Fruit fly (Drosophila melanogaster) whole organism, embryonic: ENCODE measurements around the gene CAH9.
A peak's percentile ranks its signal among the peaks of the same experiment; 100 is the strongest.

Source experiments
- Adf1 ChIP-seq: fragments of 200-800 bp; sonication (Bioruptor generic); IDR thresholded peaks from 2 replicates; pipeline ENCODE4 v1.3.6; 2022; ENCODE audit warnings: missing biosample characterization, missing genetic modification characterization
- B-H1 ChIP-seq: fragments of 200-800 bp; sonication (Bioruptor generic); IDR thresholded peaks from 3 replicates; pipeline ENCODE4 v1.3.6; 2022; ENCODE audit warnings: missing biosample characterization, missing genetic modification characterization
- Bdp1 ChIP-seq: fragments of 200-800 bp; sonication (Bioruptor generic); optimal IDR thresholded peaks from 3 replicates; lab custom pipeline; 2016; ENCODE audit warnings: missing biosample characterization, missing genetic modification characterization
- C15 ChIP-seq: fragments of 200-800 bp; sonication (Bioruptor generic); IDR thresholded peaks from 3 replicates; pipeline ENCODE4 v1.3.6; 2022; ENCODE audit warnings: missing biosample characterization, missing genetic modification characterization
- CG11695 ChIP-seq: fragments of 200-800 bp; sonication (Bioruptor generic); IDR thresholded peaks from 3 replicates; pipeline ENCODE4 v1.3.6; 2022; ENCODE audit warnings: missing biosample characterization, missing genetic modification characterization
- CG12236 ChIP-seq: fragments of 200-800 bp; sonication (Bioruptor generic); optimal IDR thresholded peaks from 2 replicates; lab custom pipeline; 2016; ENCODE audit warnings: missing biosample characterization, missing genetic modification characterization
- CG12942 ChIP-seq: fragments of 200-800 bp; sonication (Bioruptor generic); optimal IDR thresholded peaks from 3 replicates; lab custom pipeline; 2016; ENCODE audit warnings: missing biosample characterization, missing genetic modification characterization
- CG13624 ChIP-seq: fragments of 200-800 bp; sonication (Bioruptor generic); optimal IDR thresholded peaks from 2 replicates; lab custom pipeline; 2016; ENCODE audit warnings: missing biosample characterization, missing genetic modification characterization
- CG14050 ChIP-seq: fragments of 200-800 bp; sonication (Bioruptor generic); IDR thresholded peaks from 3 replicates; pipeline ENCODE4 v1.3.6; 2022; ENCODE audit warnings: missing biosample characterization, missing genetic modification characterization
- CG16863 ChIP-seq: fragments of 200-800 bp; sonication (Bioruptor generic); optimal IDR thresholded peaks from 3 replicates; lab custom pipeline; 2016; ENCODE audit warnings: missing biosample characterization, missing genetic modification characterization
- CG18011 ChIP-seq: fragments of 200-800 bp; sonication (Bioruptor generic); optimal IDR thresholded peaks from 2 replicates; lab custom pipeline; 2017; ENCODE audit warnings: missing biosample characterization, missing genetic modification characterization, mild to moderate bottlenecking, moderate library complexity, missing genotype
- CG2120 ChIP-seq: fragments of 200-800 bp; sonication (Bioruptor generic); optimal IDR thresholded peaks from 3 replicates; lab custom pipeline; 2016; ENCODE audit warnings: missing biosample characterization, missing genetic modification characterization
- CG2202 ChIP-seq: fragments of 200-800 bp; sonication (Bioruptor generic); optimal IDR thresholded peaks from 2 replicates; lab custom pipeline; 2018; ENCODE audit warnings: missing biosample characterization, mild to moderate bottlenecking, missing genetic modification characterization
- CG30431 ChIP-seq: fragments of 200-800 bp; sonication (Bioruptor generic); optimal IDR thresholded peaks from 2 replicates; lab custom pipeline; 2017; ENCODE audit warnings: missing biosample characterization, missing genetic modification characterization
- CG4854 ChIP-seq: fragments of 200-800 bp; sonication (Bioruptor generic); optimal IDR thresholded peaks from 2 replicates; lab custom pipeline; 2016; ENCODE audit warnings: missing biosample characterization, missing genetic modification characterization, inconsistent platforms
- CG5180 ChIP-seq: fragments of 200-800 bp; sonication (Bioruptor generic); optimal IDR thresholded peaks from 3 replicates; lab custom pipeline; 2017; ENCODE audit warnings: missing biosample characterization, missing genetic modification characterization, mild to moderate bottlenecking, moderate library complexity, missing genetic modification reagents
- CG6654 ChIP-seq: fragments of 200-800 bp; sonication (Bioruptor generic); optimal IDR thresholded peaks from 2 replicates; lab custom pipeline; 2017; ENCODE audit warnings: missing biosample characterization, mild to moderate bottlenecking, missing genetic modification characterization
- CG8359 ChIP-seq: fragments of 200-800 bp; sonication (Bioruptor generic); optimal IDR thresholded peaks from 2 replicates; lab custom pipeline; 2017; ENCODE audit warnings: missing biosample characterization, mild to moderate bottlenecking, missing genetic modification characterization, borderline replicate concordance
- CG8944 ChIP-seq: fragments of 200-800 bp; sonication (Bioruptor generic); optimal IDR thresholded peaks from 3 replicates; lab custom pipeline; 2016; ENCODE audit warnings: missing biosample characterization, missing genetic modification characterization
- Ets65A ChIP-seq: fragments of 200-800 bp; sonication (Bioruptor generic); peaks from one replicate; lab custom pipeline; 2016; ENCODE audit warnings: missing biosample characterization, missing genetic modification characterization
- Gsc ChIP-seq: fragments of 200-800 bp; sonication (Bioruptor generic); IDR thresholded peaks from 2 replicates; pipeline ENCODE4 v1.3.6; 2022; ENCODE audit warnings: missing biosample characterization, missing genetic modification characterization
- HHEX ChIP-seq: fragments of 200-800 bp; sonication (Bioruptor generic); optimal IDR thresholded peaks from 3 replicates; lab custom pipeline; 2017; ENCODE audit warnings: missing biosample characterization, mild to moderate bottlenecking, missing genetic modification characterization, missing genetic modification reagents
- Hmr ChIP-seq: fragments of 200-800 bp; sonication (Bioruptor generic); optimal IDR thresholded peaks from 3 replicates; lab custom pipeline; 2017; ENCODE audit warnings: mild to moderate bottlenecking, missing biosample characterization, missing genetic modification reagents, missing genetic modification characterization
- Hr3 ChIP-seq: fragments of 200-800 bp; sonication (Bioruptor generic); optimal IDR thresholded peaks from 3 replicates; lab custom pipeline; 2016; ENCODE audit warnings: missing biosample characterization, missing genetic modification characterization
- Lhr ChIP-seq: fragments of 200-800 bp; sonication (Bioruptor generic); optimal IDR thresholded peaks from 3 replicates; lab custom pipeline; 2017; ENCODE audit warnings: mild to moderate bottlenecking, missing biosample characterization, missing genetic modification reagents, missing genetic modification characterization
- Lim3 ChIP-seq: fragments of 200-800 bp; sonication (Bioruptor generic); IDR thresholded peaks from 2 replicates; pipeline ENCODE4 v1.3.6; 2022; ENCODE audit warnings: missing biosample characterization, missing genetic modification characterization
- MBD-R2 ChIP-seq: fragments of 200-800 bp; sonication (Bioruptor generic); IDR thresholded peaks from 2 replicates; pipeline ENCODE4 v1.3.6; 2022; ENCODE audit warnings: missing biosample characterization, missing genetic modification characterization
- NK7.1 ChIP-seq: fragments of 200-800 bp; sonication (Bioruptor generic); optimal IDR thresholded peaks from 3 replicates; lab custom pipeline; 2016; ENCODE audit warnings: missing biosample characterization, missing genetic modification characterization
- Optix ChIP-seq: fragments of 200-800 bp; sonication (Bioruptor generic); IDR thresholded peaks from 3 replicates; pipeline ENCODE4 v1.3.6; 2022; ENCODE audit warnings: missing biosample characterization, missing genetic modification characterization
- Side ChIP-seq: fragments of 200-800 bp; sonication (Bioruptor generic); optimal IDR thresholded peaks from 2 replicates; lab custom pipeline; 2016; ENCODE audit warnings: missing biosample characterization, missing genetic modification characterization
- Sox100B ChIP-seq: fragments of 200-800 bp; sonication (Bioruptor generic); optimal IDR thresholded peaks from 3 replicates; lab custom pipeline; 2018; ENCODE audit warnings: missing biosample characterization, mild to moderate bottlenecking, missing genetic modification characterization
- Taf1 ChIP-seq: fragments of 200-800 bp; sonication (Bioruptor generic); IDR thresholded peaks from 2 replicates; pipeline ENCODE4 v1.3.6; 2022; ENCODE audit warnings: missing biosample characterization, missing genetic modification characterization
- ato ChIP-seq: fragments of 200-800 bp; sonication (Bioruptor generic); IDR thresholded peaks from 2 replicates; pipeline ENCODE4 v1.3.6; 2022; ENCODE audit warnings: missing biosample characterization, missing genetic modification characterization; ENCODE audit not compliant: partially characterized antibody
- bowl ChIP-seq: fragments of 200-800 bp; sonication (Bioruptor generic); IDR thresholded peaks from 2 replicates; pipeline ENCODE4 v1.3.6; 2022; ENCODE audit warnings: missing biosample characterization, missing genetic modification characterization
- croc ChIP-seq: fragments of 200-800 bp; sonication (Bioruptor generic); conservative IDR thresholded peaks from 3 replicates; pipeline ENCODE4 v1.3.6; 2022; ENCODE audit warnings: missing biosample characterization, missing genetic modification characterization
- dmrt99B ChIP-seq: fragments of 200-800 bp; sonication (Bioruptor generic); optimal IDR thresholded peaks from 2 replicates; lab custom pipeline; 2018; ENCODE audit warnings: missing biosample characterization, mild to moderate bottlenecking, missing genetic modification characterization, moderate library complexity
- fu2 ChIP-seq: fragments of 200-800 bp; sonication (Bioruptor generic); optimal IDR thresholded peaks from 2 replicates; lab custom pipeline; 2016; ENCODE audit warnings: missing biosample characterization, missing genetic modification characterization
- grn ChIP-seq: fragments of 200-800 bp; sonication (Bioruptor generic); optimal IDR thresholded peaks from 3 replicates; lab custom pipeline; 2017; ENCODE audit warnings: missing biosample characterization, missing genetic modification characterization
- gt ChIP-seq: fragments of 200-800 bp; sonication (Bioruptor generic); IDR thresholded peaks from 2 replicates; pipeline ENCODE4 v1.3.6; 2022; ENCODE audit warnings: missing biosample characterization, missing genetic modification characterization
- ham ChIP-seq: fragments of 200-800 bp; sonication (Bioruptor generic); IDR thresholded peaks from 2 replicates; pipeline ENCODE4 v1.3.6; 2022; ENCODE audit warnings: missing biosample characterization, missing genetic modification characterization
- hth ChIP-seq: fragments of >200 bp; optimal IDR thresholded peaks from 2 replicates; lab custom pipeline; 2017; ENCODE audit warnings: inconsistent platforms
- lbe ChIP-seq: fragments of 200-800 bp; sonication (Bioruptor generic); optimal IDR thresholded peaks from 2 replicates; lab custom pipeline; 2016; ENCODE audit warnings: missing biosample characterization, mild to moderate bottlenecking, missing genetic modification characterization
- luna ChIP-seq: fragments of 200-800 bp; sonication (Bioruptor generic); optimal IDR thresholded peaks from 2 replicates; lab custom pipeline; 2016; ENCODE audit warnings: missing biosample characterization, missing genetic modification characterization
- onecut ChIP-seq: fragments of 200-800 bp; sonication (Bioruptor generic); IDR thresholded peaks from 2 replicates; pipeline ENCODE4 v1.3.6; 2022; ENCODE audit warnings: missing biosample characterization, missing genetic modification characterization
- org-1 ChIP-seq: fragments of 200-800 bp; sonication (Bioruptor generic); optimal IDR thresholded peaks from 2 replicates; lab custom pipeline; 2017; ENCODE audit warnings: missing biosample characterization, missing genetic modification characterization
- sisA ChIP-seq: fragments of 200-800 bp; sonication (Bioruptor generic); IDR thresholded peaks from 2 replicates; pipeline ENCODE4 v1.3.6; 2022; ENCODE audit warnings: missing biosample characterization, missing genetic modification characterization
- sna ChIP-seq: fragments of 200-800 bp; sonication (Bioruptor generic); IDR thresholded peaks from 2 replicates; pipeline ENCODE4 v1.3.6; 2022; ENCODE audit warnings: missing biosample characterization, missing genetic modification characterization; ENCODE audit not compliant: partially characterized antibody
- sr ChIP-seq: fragments of 200-800 bp; sonication (Bioruptor generic); IDR thresholded peaks from 3 replicates; pipeline ENCODE4 v1.3.6; 2022; ENCODE audit warnings: missing biosample characterization, missing genetic modification characterization
- tll ChIP-seq, 2 experiments: fragments of 200-800 bp in 1 of 2; fragments of >200 bp in 1 of 2; sonication (Bioruptor generic) in 1 of 2; optimal IDR thresholded peaks; 2 replicates each; lab custom pipeline; 2017 to 2019; ENCODE audit warnings: missing biosample characterization in 2 of 2, missing genetic modification characterization in 2 of 2, mild to moderate bottlenecking in 1 of 2, moderate library complexity in 1 of 2
- unc-4 ChIP-seq: fragments of 200-800 bp; sonication (Bioruptor generic); IDR thresholded peaks from 2 replicates; pipeline ENCODE4 v1.3.6; 2022; ENCODE audit warnings: missing biosample characterization, missing genetic modification characterization; ENCODE audit not compliant: partially characterized antibody
- z ChIP-seq: fragments of 200-800 bp; sonication (Bioruptor generic); IDR thresholded peaks from 3 replicates; pipeline ENCODE4 v1.3.6; 2022; ENCODE audit warnings: missing biosample characterization, missing genetic modification characterization

The CAH9 gene

DNA sequence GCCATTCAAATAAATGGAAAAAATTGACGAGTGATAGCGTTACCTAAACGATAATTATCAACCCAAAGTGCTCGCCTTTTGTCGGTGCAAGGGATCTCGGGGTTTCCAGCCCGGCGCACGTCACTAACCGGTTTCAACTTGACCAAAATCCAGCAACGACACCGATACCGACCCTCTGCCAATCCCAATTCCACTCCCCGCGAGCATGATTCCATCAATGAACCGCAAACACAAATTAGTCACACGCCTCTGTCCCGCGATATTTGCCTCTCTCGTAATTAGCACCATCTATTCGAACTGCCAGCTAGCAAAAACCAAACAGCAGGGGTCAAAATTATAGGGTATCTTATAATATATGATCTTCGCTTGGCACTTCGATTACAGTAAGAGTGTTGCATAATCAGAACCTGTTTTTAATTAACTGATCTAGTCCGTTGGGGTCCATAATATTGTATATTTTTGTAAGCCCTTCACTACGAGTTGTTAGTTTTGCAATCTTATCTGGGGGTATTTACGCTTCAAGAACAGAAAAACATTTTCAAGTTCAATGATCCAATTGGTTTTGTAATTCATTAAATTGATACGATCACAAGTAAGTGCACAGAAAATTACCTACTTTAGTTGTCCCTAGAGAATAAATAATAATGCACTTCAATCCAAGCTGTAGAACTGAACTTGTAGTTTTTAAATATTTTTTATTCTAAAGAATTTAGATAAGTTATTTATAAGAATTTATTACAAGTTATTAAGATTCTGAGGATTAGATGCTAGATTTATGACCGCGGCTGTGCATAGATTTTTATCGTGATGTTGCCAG is 47.3 kb upstream of the CAH9 start (continued):
- TF ChIP-seq HHEX (GFP tag; lab: Kevin White, UChicago) (peak; percentile 23), CG6654 (GFP tag; lab: Kevin White, UChicago) (no peak), Gsc (GFP tag; lab: Robert Waterston, UW) (no peak), luna (GFP tag; lab: Kevin White, UChicago) (no peak), CG12942 (GFP tag; lab: Kevin White, UChicago) (no peak), onecut (GFP tag; lab: Robert Waterston, UW) (no peak), CG16863 (GFP tag; lab: Kevin White, UChicago) (no peak), CG14050 (GFP tag; lab: Robert Waterston, UW) (no peak), fu2 (no peak), CG5180 (no peak), CG30431 (GFP tag; lab: Kevin White, UChicago) (no peak), Side (no peak), unc-4 (no peak), lbe (no peak), sr (GFP tag; lab: Robert Waterston, UW) (no peak), sisA (GFP tag; lab: Robert Waterston, UW) (no peak), B-H1 (GFP tag; lab: Robert Waterston, UW) (no peak), Ets65A (GFP tag; lab: Kevin White, UChicago) (peak; percentile 76), dmrt99B (tag; lab: Kevin White, UChicago) (peak; percentile 51), CG2202 (no peak), gt (GFP tag; lab: Robert Waterston, UW) (no peak), Taf1 (GFP tag; lab: Robert Waterston, UW) (no peak), z (GFP tag; lab: Robert Waterston, UW) (no peak), tll (GFP tag; optimal IDR thresholded peaks at IDR 0.05; lab: Kevin White, UChicago) (no peak), CG12236 (GFP tag; lab: Kevin White, UChicago) (no peak), Adf1 (GFP tag; lab: Robert Waterston, UW) (peak; percentile 6; the same call in 1 of the 2 replicates), hth (no peak), Optix (no peak), croc (GFP tag; lab: Robert Waterston, UW) (no peak), Bdp1 (no peak), Lim3 (GFP tag; lab: Robert Waterston, UW) (no peak), CG4854 (GFP tag; lab: Kevin White, UChicago) (no peak), CG8944 (GFP tag; lab: Kevin White, UChicago) (no peak), NK7.1 (GFP tag; lab: Kevin White, UChicago) (no peak), MBD-R2 (no peak), Sox100B (GFP tag; lab: Kevin White, UChicago) (no peak), CG11695 (GFP tag; lab: Robert Waterston, UW) (peak; percentile 33; the same call in 1 of the 3 replicates), C15 (GFP tag; lab: Robert Waterston, UW) (no peak), grn (GFP tag; lab: Kevin White, UChicago) (peak; percentile 42), CG18011 (no peak), ato (no peak), CG8359 (GFP tag; lab: Kevin White, UChicago) (no peak), sna (GFP tag; lab: Robert Waterston, UW) (no peak), Lhr (no peak), org-1 (GFP tag; lab: Kevin White, UChicago) (peak; percentile 35), bowl (GFP tag; lab: Robert Waterston, UW) (no peak), ham (no peak), CG2120 (peak; percentile 69), Hmr (GFP tag; lab: Kevin White, UChicago) (peak; percentile 79), CG13624 (GFP tag; lab: Kevin White, UChicago) (peak; percentile 49), Hr3 (GFP tag; lab: Kevin White, UChicago) (peak; percentile 43)
